Worm (Caenorhabditis elegans) whole organism, late embryonic: ENCODE results near the gene spat-2.

Experiments used
- C38D4.7 ChIP-seq: fragments of 200-800 bp; sonication (Bioruptor generic); optimal IDR thresholded peaks from 2 replicates; lab custom pipeline; 2018; ENCODE audit warnings: mild to moderate bottlenecking, missing genetic modification characterization, moderate library complexity, missing compliant biosample characterization
- F13H6.1 ChIP-seq: sonication (generic microtip); optimal IDR thresholded peaks from 2 replicates; lab custom pipeline; 2016; ENCODE audit warnings: missing genetic modification characterization, missing compliant biosample characterization
- T23F11.4 ChIP-seq: fragments of 200-800 bp; sonication (Bioruptor generic); optimal IDR thresholded peaks from 2 replicates; lab custom pipeline; 2018; ENCODE audit warnings: mild to moderate bottlenecking, missing genetic modification characterization, missing compliant biosample characterization
- Y22D7AL.16 ChIP-seq: sonication (generic microtip); optimal IDR thresholded peaks from 2 replicates; lab custom pipeline; 2016; ENCODE audit warnings: missing genetic modification characterization, missing compliant biosample characterization
- ahr-1 ChIP-seq: sonication (generic microtip); optimal IDR thresholded peaks from 2 replicates; lab custom pipeline; 2016; ENCODE audit warnings: missing genetic modification characterization, missing compliant biosample characterization
- ama-1 ChIP-seq: fragments of 150-350 bp; optimal IDR thresholded peaks from 2 replicates; lab custom pipeline; 2014
- ceh-14 ChIP-seq: sonication (generic microtip); optimal IDR thresholded peaks from 2 replicates; lab custom pipeline; 2016; ENCODE audit warnings: missing genotype, missing genetic modification characterization, missing compliant biosample characterization
- ceh-19 ChIP-seq: fragments of 200-800 bp; sonication (Bioruptor generic); optimal IDR thresholded peaks from 2 replicates; lab custom pipeline; 2018; ENCODE audit warnings: mild to moderate bottlenecking, missing genetic modification characterization, missing compliant biosample characterization
- ceh-2 ChIP-seq: sonication (generic microtip); optimal IDR thresholded peaks from 2 replicates; lab custom pipeline; 2016; ENCODE audit warnings: missing genotype, missing genetic modification characterization, missing compliant biosample characterization
- ceh-22 ChIP-seq: sonication (generic microtip); optimal IDR thresholded peaks from 2 replicates; lab custom pipeline; 2017; ENCODE audit warnings: missing biosample characterization, missing genetic modification characterization
- ceh-30 ChIP-seq: fragments of 150-350 bp; optimal IDR thresholded peaks from 2 replicates; lab custom pipeline; 2014; ENCODE audit warnings: missing biosample characterization, missing genetic modification characterization
- ceh-31 ChIP-seq: sonication (generic microtip); optimal IDR thresholded peaks from 2 replicates; lab custom pipeline; 2016; ENCODE audit warnings: missing genetic modification characterization, missing compliant biosample characterization
- ceh-34 ChIP-seq: sonication (generic microtip); optimal IDR thresholded peaks from 2 replicates; lab custom pipeline; 2016; ENCODE audit warnings: mild to moderate bottlenecking, missing genetic modification characterization, missing compliant biosample characterization
- ceh-45 ChIP-seq: fragments of 200-800 bp; sonication (Bioruptor generic); IDR thresholded peaks from 2 replicates; pipeline ENCODE4 v1.3.6; 2022; ENCODE audit warnings: missing genetic modification reagents, missing genetic modification characterization, missing compliant biosample characterization
- ceh-48 ChIP-seq: sonication (generic microtip); optimal IDR thresholded peaks from 2 replicates; lab custom pipeline; 2016; ENCODE audit warnings: missing genetic modification characterization, inconsistent platforms, missing compliant biosample characterization
- ceh-6 ChIP-seq: fragments of 200-800 bp; sonication (Bioruptor generic); optimal IDR thresholded peaks from 2 replicates; lab custom pipeline; 2018; ENCODE audit warnings: mild to moderate bottlenecking, missing genetic modification characterization, missing compliant biosample characterization
- ceh-9 ChIP-seq: sonication (generic microtip); optimal IDR thresholded peaks from 2 replicates; lab custom pipeline; 2016; ENCODE audit warnings: mild to moderate bottlenecking, missing genetic modification characterization, inconsistent platforms, missing compliant biosample characterization
- che-1 ChIP-seq: sonication (generic microtip); optimal IDR thresholded peaks from 2 replicates; lab custom pipeline; 2016; ENCODE audit warnings: mild to moderate bottlenecking, missing genetic modification characterization, missing compliant biosample characterization
- dmd-4 ChIP-seq: sonication (generic microtip); optimal IDR thresholded peaks from 2 replicates; lab custom pipeline; 2016; ENCODE audit warnings: borderline replicate concordance, missing genetic modification characterization, missing compliant biosample characterization
- elt-2 ChIP-seq: sonication (generic microtip); optimal IDR thresholded peaks from 2 replicates; lab custom pipeline; 2016; ENCODE audit warnings: missing genetic modification reagents, missing genetic modification characterization, missing compliant biosample characterization
- elt-4 ChIP-seq: sonication (generic microtip); optimal IDR thresholded peaks from 2 replicates; lab custom pipeline; 2016; ENCODE audit warnings: missing genetic modification characterization, missing compliant biosample characterization
- ets-4 ChIP-seq: sonication (generic microtip); optimal IDR thresholded peaks from 2 replicates; lab custom pipeline; 2016; ENCODE audit warnings: missing genetic modification characterization, missing compliant biosample characterization
- fkh-10 ChIP-seq: fragments of 150-350 bp; optimal IDR thresholded peaks from 2 replicates; lab custom pipeline; 2014; ENCODE audit warnings: missing biosample characterization, missing genetic modification reagents, missing genetic modification characterization
- gmeb-2 ChIP-seq: sonication (generic microtip); optimal IDR thresholded peaks from 2 replicates; lab custom pipeline; 2016; ENCODE audit warnings: missing genetic modification characterization, inconsistent platforms, missing compliant biosample characterization
- hlh-30 ChIP-seq: sonication (generic microtip); optimal IDR thresholded peaks from 2 replicates; lab custom pipeline; 2017; ENCODE audit warnings: antibody characterized with exemption, missing genetic modification characterization, missing compliant biosample characterization; ENCODE audit not compliant: insufficient read depth
- hlh-6 ChIP-seq: sonication (generic microtip); optimal IDR thresholded peaks from 2 replicates; lab custom pipeline; 2016; ENCODE audit warnings: missing genotype, missing genetic modification characterization, missing compliant biosample characterization
- hlh-8 ChIP-seq: sonication (generic microtip); optimal IDR thresholded peaks from 2 replicates; lab custom pipeline; 2016; ENCODE audit warnings: missing genotype, missing genetic modification characterization, missing compliant biosample characterization
- lim-6 ChIP-seq: sonication (generic microtip); optimal IDR thresholded peaks from 2 replicates; lab custom pipeline; 2016; ENCODE audit warnings: missing genetic modification characterization, missing compliant biosample characterization
- mec-3 ChIP-seq: sonication (generic microtip); optimal IDR thresholded peaks from 2 replicates; lab custom pipeline; 2016; ENCODE audit warnings: borderline replicate concordance, missing genetic modification characterization, missing compliant biosample characterization
- nfya-1 ChIP-seq: sonication (generic microtip); optimal IDR thresholded peaks from 2 replicates; lab custom pipeline; 2017; ENCODE audit warnings: missing genetic modification characterization, mild to moderate bottlenecking, missing compliant biosample characterization, antibody characterized with exemption, moderate library complexity
- nhr-11 ChIP-seq: fragments of 150-350 bp; optimal IDR thresholded peaks from 2 replicates; lab custom pipeline; 2014; ENCODE audit warnings: missing biosample characterization, missing genetic modification characterization
- npax-4 ChIP-seq: sonication (generic microtip); optimal IDR thresholded peaks from 2 replicates; lab custom pipeline; 2016; ENCODE audit warnings: missing genetic modification characterization, missing compliant biosample characterization
- odd-2 ChIP-seq: sonication (generic microtip); optimal IDR thresholded peaks from 2 replicates; lab custom pipeline; 2017; ENCODE audit warnings: antibody characterized with exemption, mild to moderate bottlenecking, missing genetic modification characterization, missing compliant biosample characterization
- pat-9 ChIP-seq: fragments of 200-800 bp; sonication (Bioruptor generic); optimal IDR thresholded peaks from 2 replicates; lab custom pipeline; 2018; ENCODE audit warnings: mild to moderate bottlenecking, missing genetic modification characterization, moderate library complexity, missing compliant biosample characterization
- pax-1 ChIP-seq: fragments of 150-350 bp; optimal IDR thresholded peaks from 2 replicates; lab custom pipeline; 2014; ENCODE audit warnings: missing biosample characterization, missing genetic modification characterization
- pha-4 ChIP-seq: fragments of 150-350 bp; optimal IDR thresholded peaks from 2 replicates; lab custom pipeline; 2018; ENCODE audit warnings: missing biosample characterization, missing genetic modification reagents, missing genetic modification characterization
- pqm-1 ChIP-seq: sonication (generic microtip); optimal IDR thresholded peaks from 2 replicates; lab custom pipeline; 2016; ENCODE audit warnings: missing genetic modification characterization, missing compliant biosample characterization
- pros-1 ChIP-seq: fragments of 150-350 bp; optimal IDR thresholded peaks from 2 replicates; lab custom pipeline; 2014; ENCODE audit warnings: missing biosample characterization, missing genetic modification reagents, missing genetic modification characterization
- ref-2 ChIP-seq: sonication (generic microtip); optimal IDR thresholded peaks from 2 replicates; lab custom pipeline; 2016; ENCODE audit warnings: missing genetic modification characterization, missing compliant biosample characterization
- sdc-2 ChIP-seq: sonication (generic microtip); optimal IDR thresholded peaks from 2 replicates; lab custom pipeline; 2016; ENCODE audit warnings: missing genotype, missing genetic modification characterization, missing compliant biosample characterization
- sox-4 ChIP-seq: sonication (generic microtip); optimal IDR thresholded peaks from 2 replicates; lab custom pipeline; 2017; ENCODE audit warnings: mild to moderate bottlenecking, missing genetic modification characterization, inconsistent platforms, missing compliant biosample characterization
- tbx-2 ChIP-seq: sonication (generic microtip); optimal IDR thresholded peaks from 2 replicates; lab custom pipeline; 2016; ENCODE audit warnings: missing genetic modification characterization, missing compliant biosample characterization
- unc-3 ChIP-seq, 2 experiments: fragments of 200-800 bp in 1 of 2; sonication (Bioruptor generic) in 1 of 2; sonication (generic microtip) in 1 of 2; conservative IDR thresholded peaks in 1 of 2; optimal IDR thresholded peaks in 1 of 2; 2 replicates each; pipeline versions ENCODE4 v1.3.6 to Lab custom; 2016 to 2022; ENCODE audit warnings: missing compliant biosample characterization in 2 of 2, missing genetic modification characterization in 2 of 2, missing genetic modification reagents in 1 of 2
- unc-42 ChIP-seq: sonication (generic microtip); optimal IDR thresholded peaks from 2 replicates; lab custom pipeline; 2016; ENCODE audit warnings: missing genotype, missing genetic modification characterization, missing compliant biosample characterization
- unc-86 ChIP-seq: sonication (generic microtip); optimal IDR thresholded peaks from 2 replicates; lab custom pipeline; 2016; ENCODE audit warnings: missing genetic modification characterization, missing compliant biosample characterization
- zip-5 ChIP-seq: sonication (generic microtip); optimal IDR thresholded peaks from 2 replicates; lab custom pipeline; 2016; ENCODE audit warnings: missing genetic modification characterization, missing compliant biosample characterization

The spat-2 gene

DNA sequence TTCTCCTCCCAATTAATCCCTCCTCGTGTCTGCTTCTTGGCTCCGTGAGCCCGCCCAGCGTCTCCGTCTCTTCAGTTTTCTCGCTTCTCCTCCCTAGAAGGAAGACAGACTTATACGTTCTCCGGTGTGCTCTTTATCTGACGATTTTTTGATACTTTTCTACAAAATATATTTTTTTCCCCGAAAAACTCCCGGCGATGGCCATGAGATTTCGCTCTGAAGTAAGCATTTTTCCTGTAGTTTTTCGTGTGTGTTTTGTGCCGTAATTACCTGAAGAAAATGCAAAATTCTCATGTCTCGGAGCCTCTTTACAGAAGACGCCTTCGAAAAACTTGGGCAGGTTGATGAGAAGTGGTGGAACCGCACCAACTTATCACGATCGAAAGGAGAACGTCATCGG lies at the start of gene spat-2:
spat-2 (plus strand) TSS at position 301 of the 400 bp plus-strand sequence.
- no peak for TF ChIP-seq hlh-30 (tag; lab: Kevin White, UChicago)
- no peak for TF ChIP-seq pat-9 (tag; lab: Kevin White, UChicago)
- no peak for TF ChIP-seq ceh-45 (GFP tag; lab: Robert Waterston, UW)
- no peak for TF ChIP-seq npax-4 (tag; lab: Kevin White, UChicago)
- TF ChIP-seq ceh-22 (tag; lab: Kevin White, UChicago) = no peak
- TF ChIP-seq ceh-31 (tag; lab: Kevin White, UChicago) = no peak
- TF ChIP-seq ahr-1 (tag; lab: Kevin White, UChicago) = no peak
- TF ChIP-seq unc-42 (tag; lab: Kevin White, UChicago) = no peak
- no peak for TF ChIP-seq ceh-34 (tag; lab: Kevin White, UChicago)
- no peak for TF ChIP-seq C38D4.7 (GFP tag; lab: Kevin White, UChicago)
- no peak for TF ChIP-seq elt-4 (tag; lab: Kevin White, UChicago)
- no peak for TF ChIP-seq ref-2 (tag; lab: Kevin White, UChicago)
- TF ChIP-seq pha-4 (tag; lab: Kevin White, UChicago) = no peak

DNA sequence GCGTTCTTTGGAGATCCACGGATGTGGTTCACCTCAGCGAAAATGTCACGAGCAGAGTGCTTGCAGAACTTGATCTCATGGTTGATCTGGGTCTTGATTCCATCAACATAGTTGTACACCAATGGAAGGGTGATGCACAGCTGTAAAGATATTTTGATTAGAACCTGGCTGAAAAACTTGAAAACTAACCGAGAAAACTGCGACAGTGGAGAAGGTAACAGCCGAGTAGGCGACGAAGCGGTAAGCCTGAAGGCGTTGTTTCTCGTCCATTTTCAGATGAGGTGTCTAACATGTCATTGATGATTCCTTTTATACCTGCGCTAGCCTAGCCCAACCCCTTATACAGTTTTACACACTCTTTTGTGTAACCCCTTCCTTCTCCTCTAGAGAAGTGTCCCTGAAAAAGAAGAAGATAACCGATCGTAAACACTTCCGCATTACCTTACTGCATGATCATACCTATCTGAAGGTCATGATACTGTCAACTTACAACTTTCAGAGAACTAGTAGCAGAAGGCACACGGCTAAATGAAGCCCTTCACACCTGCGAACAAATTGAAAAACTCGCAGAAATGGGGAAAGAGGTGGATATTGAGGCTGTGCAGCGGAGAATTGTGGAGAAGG lies 49.1 kb upstream of the spat-2 start, which contains the start of gene col-94:
col-94 (minus strand) TSS at position 313 of the 624 bp plus-strand sequence.
- TF ChIP-seq unc-3 (GFP tag; conservative IDR thresholded peaks at IDR 0.05; lab: Robert Waterston, UW) = no peak
- TF ChIP-seq unc-3 (tag; optimal IDR thresholded peaks at IDR 0.05; lab: Kevin White, UChicago) = no peak
- TF ChIP-seq nfya-1 (tag; lab: Kevin White, UChicago) = no peak
- no peak for TF ChIP-seq mec-3 (tag; lab: Kevin White, UChicago)
- no peak for TF ChIP-seq pax-1 (tag; lab: Kevin White, UChicago)
- no peak for TF ChIP-seq ceh-45 (GFP tag; lab: Robert Waterston, UW)
- TF ChIP-seq pros-1 (tag; lab: Kevin White, UChicago) = no peak
- TF ChIP-seq hlh-30 (tag; lab: Kevin White, UChicago) = no peak
- TF ChIP-seq ets-4 = no peak
- TF ChIP-seq che-1 (tag; lab: Kevin White, UChicago) = no peak
- TF ChIP-seq ceh-48 (tag; lab: Kevin White, UChicago) = no peak
- TF ChIP-seq ama-1 (lab: Kevin White, UChicago) = no peak
- TF ChIP-seq ceh-2 (tag; lab: Kevin White, UChicago) = no peak
- no peak for TF ChIP-seq unc-42 (tag; lab: Kevin White, UChicago)
- TF ChIP-seq Y22D7AL.16 (tag; lab: Kevin White, UChicago) = no peak
- TF ChIP-seq npax-4 (tag; lab: Kevin White, UChicago) = no peak
- TF ChIP-seq pqm-1 = no peak

DNA sequence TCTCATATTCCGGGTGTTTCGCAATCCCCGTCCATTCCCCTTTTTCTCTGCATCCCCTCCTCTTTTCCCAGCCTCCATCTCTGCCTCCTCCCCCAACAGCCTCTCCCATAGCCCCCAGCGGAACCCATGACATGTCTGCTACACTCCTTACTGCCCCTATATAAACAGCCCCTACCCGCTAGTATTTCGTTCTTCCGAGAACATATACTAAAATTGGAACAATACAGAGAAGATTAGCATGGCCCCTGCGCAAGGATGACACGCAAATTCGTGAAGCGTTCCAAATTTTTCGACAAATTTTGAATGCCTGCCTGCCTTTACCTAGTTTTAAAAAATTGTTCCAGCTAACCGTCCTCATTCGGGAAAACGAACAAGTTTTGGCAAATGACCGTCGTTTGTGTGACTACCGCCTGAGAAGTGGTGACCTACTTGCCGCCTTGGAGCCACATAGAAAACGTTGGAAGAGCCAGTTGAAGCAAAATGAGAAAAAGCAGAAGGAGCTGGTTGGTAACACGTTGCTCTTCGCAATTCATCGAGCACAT lies 47.2 kb upstream of the spat-2 start:
- peak; percentile 88 for TF ChIP-seq sdc-2 (tag; lab: Kevin White, UChicago)
- TF ChIP-seq T23F11.4 (GFP tag; lab: Kevin White, UChicago) = peak; percentile 96
- peak; percentile 95 for TF ChIP-seq elt-2 (tag; lab: Kevin White, UChicago)
- TF ChIP-seq ceh-6 (GFP tag; lab: Kevin White, UChicago) = peak; percentile 94
- peak; percentile 96 for TF ChIP-seq sox-4
- peak; percentile 88 for TF ChIP-seq lim-6 (tag; lab: Kevin White, UChicago)
- no peak for TF ChIP-seq ama-1 (lab: Kevin White, UChicago)
- TF ChIP-seq hlh-6 = peak; percentile 97
- TF ChIP-seq ceh-45 (GFP tag; lab: Robert Waterston, UW) = peak; percentile 94
- peak; percentile 5 for TF ChIP-seq ceh-9 (tag; lab: Kevin White, UChicago)
- peak; percentile 94 for TF ChIP-seq ceh-2 (tag; lab: Kevin White, UChicago)
- peak; percentile 96 for TF ChIP-seq tbx-2 (tag; lab: Kevin White, UChicago)
- TF ChIP-seq F13H6.1 = peak; percentile 94
- TF ChIP-seq pros-1 (tag; lab: Kevin White, UChicago) = peak; percentile 89
- TF ChIP-seq elt-4 (tag; lab: Kevin White, UChicago) = peak; percentile 71
- peak; percentile 88 for TF ChIP-seq hlh-30 (tag; lab: Kevin White, UChicago)
- peak; percentile 83 for TF ChIP-seq ceh-30
- peak; percentile 53 for TF ChIP-seq odd-2 (tag; lab: Kevin White, UChicago)
- peak; percentile 95 for TF ChIP-seq ceh-14
- TF ChIP-seq zip-5 (tag; lab: Kevin White, UChicago) = peak; percentile 69
- TF ChIP-seq pha-4 (tag; lab: Kevin White, UChicago) = no peak
- peak; percentile 86 for TF ChIP-seq hlh-8 (tag; lab: Kevin White, UChicago)
- TF ChIP-seq ceh-19 = peak; percentile 98
- TF ChIP-seq fkh-10 = peak; percentile 79
- peak; percentile 53 for TF ChIP-seq nhr-11 (tag; lab: Kevin White, UChicago)
- TF ChIP-seq dmd-4 (tag; lab: Kevin White, UChicago) = peak; percentile 96
- TF ChIP-seq unc-86 (tag; lab: Kevin White, UChicago) = peak; percentile 95
- peak; percentile 89 for TF ChIP-seq gmeb-2 (tag; lab: Kevin White, UChicago)
